Worm (Caenorhabditis elegans) whole organism, L2 larva: ENCODE results near the gene slc-25A10.

ENCODE experiments used
- C34F6.9 ChIP-seq: fragments of 150-350 bp; optimal IDR thresholded peaks from 2 replicates; lab custom pipeline; 2014; ENCODE audit warnings: missing biosample characterization, missing genetic modification characterization
- F13H6.1 ChIP-seq: sonication (generic microtip); optimal IDR thresholded peaks from 2 replicates; lab custom pipeline; 2016; ENCODE audit warnings: missing genetic modification characterization, missing compliant biosample characterization
- R02D3.7 ChIP-seq: fragments of 150-350 bp; optimal IDR thresholded peaks from 2 replicates; lab custom pipeline; 2014; ENCODE audit warnings: missing biosample characterization, missing genetic modification characterization
- Y55F3AM.14 ChIP-seq: fragments of 200-800 bp; sonication (Bioruptor generic); optimal IDR thresholded peaks from 2 replicates; lab custom pipeline; 2018; ENCODE audit warnings: mild to moderate bottlenecking, missing genetic modification characterization, missing compliant biosample characterization
- ZK546.5 ChIP-seq: sonication (generic microtip); optimal IDR thresholded peaks from 2 replicates; lab custom pipeline; 2017; ENCODE audit warnings: missing biosample characterization, missing genetic modification characterization
- aly-2 ChIP-seq: fragments of 150-350 bp; optimal IDR thresholded peaks from 2 replicates; lab custom pipeline; 2014; ENCODE audit warnings: missing biosample characterization, missing genetic modification characterization
- ama-1 ChIP-seq: fragments of 150-350 bp; optimal IDR thresholded peaks from 2 replicates; lab custom pipeline; 2018; ENCODE audit warnings: inconsistent platforms
- blmp-1 ChIP-seq: sonication (generic microtip); optimal IDR thresholded peaks from 2 replicates; lab custom pipeline; 2017; ENCODE audit warnings: missing genetic modification characterization, mild to moderate bottlenecking, missing compliant biosample characterization, antibody characterized with exemption, moderate library complexity; ENCODE audit not compliant: insufficient read depth
- ceh-16 ChIP-seq: fragments of 150-350 bp; optimal IDR thresholded peaks from 2 replicates; lab custom pipeline; 2014; ENCODE audit warnings: missing biosample characterization, missing genetic modification characterization
- ceh-82 ChIP-seq: fragments of 150-350 bp; optimal IDR thresholded peaks from 2 replicates; lab custom pipeline; 2014; ENCODE audit warnings: missing biosample characterization, missing genetic modification characterization
- crh-2 ChIP-seq: sonication (generic microtip); optimal IDR thresholded peaks from 2 replicates; lab custom pipeline; 2017; ENCODE audit warnings: missing biosample characterization, missing genetic modification characterization
- egl-27 ChIP-seq: sonication (generic microtip); optimal IDR thresholded peaks from 3 replicates; lab custom pipeline; 2017; ENCODE audit warnings: missing biosample characterization, missing genetic modification reagents, missing genetic modification characterization
- elt-1 ChIP-seq: fragments of 150-350 bp; optimal IDR thresholded peaks from 2 replicates; lab custom pipeline; 2014; ENCODE audit warnings: missing biosample characterization, missing genetic modification characterization
- elt-3 ChIP-seq: sonication (generic microtip); optimal IDR thresholded peaks from 2 replicates; lab custom pipeline; 2017; ENCODE audit warnings: missing biosample characterization, missing genetic modification characterization
- fos-1 ChIP-seq: fragments of 150-350 bp; optimal IDR thresholded peaks from 2 replicates; lab custom pipeline; 2014; ENCODE audit warnings: missing biosample characterization, missing genetic modification characterization
- gmeb-1 ChIP-seq: fragments of 150-350 bp; optimal IDR thresholded peaks from 2 replicates; lab custom pipeline; 2014; ENCODE audit warnings: missing biosample characterization, missing genetic modification characterization
- lin-11 ChIP-seq: fragments of 150-350 bp; sonication (generic microtip); optimal IDR thresholded peaks from 2 replicates; lab custom pipeline; 2014; ENCODE audit warnings: missing biosample characterization, missing genetic modification characterization, inconsistent platforms, mixed read lengths
- lin-13 ChIP-seq: fragments of 150-350 bp; optimal IDR thresholded peaks from 2 replicates; lab custom pipeline; 2014; ENCODE audit warnings: missing biosample characterization, missing genetic modification reagents, missing genetic modification characterization
- lin-39 ChIP-seq: fragments of 150-350 bp; optimal IDR thresholded peaks from 2 replicates; lab custom pipeline; 2014; ENCODE audit warnings: missing biosample characterization, missing genetic modification reagents, missing genetic modification characterization
- lsy-2 ChIP-seq, 2 experiments: fragments of 150-350 bp in 1 of 2; sonication (generic microtip) in 1 of 2; optimal IDR thresholded peaks; 2 replicates each; lab custom pipeline; 2014 to 2017; ENCODE audit warnings: missing biosample characterization in 2 of 2, missing genetic modification characterization in 2 of 2
- mab-5 ChIP-seq: fragments of 150-350 bp; optimal IDR thresholded peaks from 2 replicates; lab custom pipeline; 2014; ENCODE audit warnings: missing biosample characterization, missing genetic modification characterization
- mbf-1 ChIP-seq: sonication (generic microtip); optimal IDR thresholded peaks from 2 replicates; lab custom pipeline; 2017; ENCODE audit warnings: missing biosample characterization, missing genetic modification characterization
- mdl-1 ChIP-seq, 2 experiments: fragments of 150-350 bp in 1 of 2; sonication (generic microtip) in 1 of 2; optimal IDR thresholded peaks; 2 replicates each; lab custom pipeline; 2017; ENCODE audit warnings: missing biosample characterization in 2 of 2, missing genetic modification characterization in 2 of 2
- nhr-10 ChIP-seq: sonication (generic microtip); optimal IDR thresholded peaks from 2 replicates; lab custom pipeline; 2017; ENCODE audit warnings: missing biosample characterization, missing genetic modification characterization
- nhr-11 ChIP-seq: fragments of 150-350 bp; optimal IDR thresholded peaks from 2 replicates; lab custom pipeline; 2014; ENCODE audit warnings: missing biosample characterization, missing genetic modification characterization
- nhr-12 ChIP-seq: fragments of 150-350 bp; optimal IDR thresholded peaks from 2 replicates; lab custom pipeline; 2014; ENCODE audit warnings: missing biosample characterization, missing genetic modification characterization
- nhr-129 ChIP-seq: fragments of 150-350 bp; optimal IDR thresholded peaks from 2 replicates; lab custom pipeline; 2014; ENCODE audit warnings: missing biosample characterization, missing genetic modification characterization
- nhr-23 ChIP-seq: fragments of 150-350 bp; optimal IDR thresholded peaks from 2 replicates; lab custom pipeline; 2014; ENCODE audit warnings: missing biosample characterization, missing genetic modification reagents, missing genetic modification characterization
- nhr-237 ChIP-seq: fragments of 150-350 bp; optimal IDR thresholded peaks from 2 replicates; lab custom pipeline; 2014; ENCODE audit warnings: missing biosample characterization, missing genetic modification characterization
- nhr-25 ChIP-seq: fragments of 150-350 bp; sonication (generic microtip); optimal IDR thresholded peaks from 3 replicates; lab custom pipeline; 2014; ENCODE audit warnings: missing biosample characterization, missing genetic modification characterization
- nhr-6 ChIP-seq: fragments of 150-350 bp; optimal IDR thresholded peaks from 2 replicates; lab custom pipeline; 2014; ENCODE audit warnings: missing biosample characterization, missing genetic modification characterization
- nhr-77 ChIP-seq: fragments of 150-350 bp; optimal IDR thresholded peaks from 2 replicates; lab custom pipeline; 2014; ENCODE audit warnings: missing biosample characterization, missing genetic modification characterization
- peb-1 ChIP-seq: fragments of 150-350 bp; optimal IDR thresholded peaks from 2 replicates; lab custom pipeline; 2014; ENCODE audit warnings: missing biosample characterization, missing genetic modification characterization
- sem-4 ChIP-seq: fragments of 150-350 bp; optimal IDR thresholded peaks from 2 replicates; lab custom pipeline; 2014; ENCODE audit warnings: missing biosample characterization, missing genetic modification reagents, missing genetic modification characterization
- skn-1 ChIP-seq: sonication (generic microtip); optimal IDR thresholded peaks from 2 replicates; lab custom pipeline; 2017; ENCODE audit warnings: missing biosample characterization, missing genetic modification characterization
- sma-9 ChIP-seq, 2 experiments: fragments of 150-350 bp in 1 of 2; sonication (generic microtip) in 1 of 2; optimal IDR thresholded peaks; 2 replicates each; lab custom pipeline; 2014 to 2016; ENCODE audit warnings: missing genetic modification characterization in 2 of 2, mild to moderate bottlenecking in 1 of 2, missing biosample characterization in 1 of 2, missing compliant biosample characterization in 1 of 2, missing genetic modification reagents in 1 of 2, moderate library complexity in 1 of 2
- snpc-4 ChIP-seq: fragments of 150-350 bp; optimal IDR thresholded peaks from 2 replicates; lab custom pipeline; 2014; ENCODE audit warnings: missing biosample characterization, missing genetic modification characterization
- unc-39 ChIP-seq: fragments of 150-350 bp; optimal IDR thresholded peaks from 2 replicates; lab custom pipeline; 2014; ENCODE audit warnings: missing biosample characterization, missing genetic modification characterization
- unc-55 ChIP-seq: fragments of 150-350 bp; sonication (generic microtip); optimal IDR thresholded peaks from 3 replicates; lab custom pipeline; 2014; ENCODE audit warnings: missing biosample characterization, missing genetic modification reagents, missing genetic modification characterization
- unc-62 ChIP-seq: fragments of 150-350 bp; optimal IDR thresholded peaks from 2 replicates; lab custom pipeline; 2014; ENCODE audit warnings: missing biosample characterization, missing genetic modification reagents, missing genetic modification characterization
- zag-1 ChIP-seq: fragments of 150-350 bp; optimal IDR thresholded peaks from 2 replicates; lab custom pipeline; 2014; ENCODE audit warnings: missing biosample characterization, missing genetic modification characterization
- ztf-1 ChIP-seq: fragments of 200-800 bp; sonication (Bioruptor generic); conservative IDR thresholded peaks from 2 replicates; pipeline ENCODE4 v1.3.6; 2022; ENCODE audit warnings: missing genetic modification characterization, missing compliant biosample characterization
- ztf-11 ChIP-seq: sonication (generic microtip); optimal IDR thresholded peaks from 2 replicates; lab custom pipeline; 2017; ENCODE audit warnings: missing biosample characterization, missing genetic modification characterization
- ztf-4 ChIP-seq: fragments of 150-350 bp; optimal IDR thresholded peaks from 2 replicates; lab custom pipeline; 2014; ENCODE audit warnings: missing biosample characterization, missing genetic modification characterization

slc-25A10 gene

DNA sequence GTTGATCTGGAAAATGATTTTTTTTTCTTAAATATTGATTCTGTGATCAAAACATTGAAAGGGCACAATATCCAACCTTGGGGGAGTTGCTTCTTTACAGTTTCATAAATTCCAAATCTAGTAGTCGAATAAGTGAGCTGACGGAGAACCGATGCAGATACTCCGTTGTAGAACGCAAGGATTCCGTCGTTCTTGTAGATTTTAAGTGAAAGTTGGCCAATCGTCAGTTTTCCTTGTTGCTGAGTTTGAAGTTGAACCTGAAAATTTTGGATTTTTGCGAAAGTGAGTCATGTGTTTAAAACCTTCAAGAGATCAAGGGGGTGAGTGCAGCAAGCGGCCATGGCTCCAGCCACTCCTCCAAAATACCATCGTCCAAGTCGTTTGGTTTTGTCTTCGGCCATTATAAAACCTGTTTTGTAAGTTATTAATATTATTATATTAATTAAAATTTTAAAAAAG lies at the start of gene slc-25A10:
slc-25A10 (minus strand) TSS at position 409 of the 459 bp plus-strand sequence.
- TF ChIP-seq mbf-1 (tag; lab: Kevin White, UChicago) (no peak), ama-1 (no peak), ztf-1 (no peak), peb-1 (no peak), lin-39 (tag; lab: Kevin White, UChicago) (no peak), Y55F3AM.14 (GFP tag; lab: Kevin White, UChicago) (no peak), nhr-25 (no peak), nhr-129 (tag; lab: Kevin White, UChicago) (no peak), ztf-4 (tag; lab: Kevin White, UChicago) (no peak), lin-11 (tag; lab: Kevin White, UChicago) (no peak), lsy-2 (tag; optimal IDR thresholded peaks at IDR 0.05; lab: Kevin White, UChicago) (no peak), skn-1 (tag; lab: Kevin White, UChicago) (no peak), aly-2 (no peak), gmeb-1 (no peak), zag-1 (no peak), unc-55 (GFP tag; lab: Kevin White, UChicago) (no peak), elt-3 (tag; lab: Kevin White, UChicago) (no peak), elt-1 (tag; lab: Kevin White, UChicago) (no peak), nhr-237 (tag; lab: Kevin White, UChicago) (no peak), egl-27 (tag; lab: Kevin White, UChicago) (no peak)

DNA sequence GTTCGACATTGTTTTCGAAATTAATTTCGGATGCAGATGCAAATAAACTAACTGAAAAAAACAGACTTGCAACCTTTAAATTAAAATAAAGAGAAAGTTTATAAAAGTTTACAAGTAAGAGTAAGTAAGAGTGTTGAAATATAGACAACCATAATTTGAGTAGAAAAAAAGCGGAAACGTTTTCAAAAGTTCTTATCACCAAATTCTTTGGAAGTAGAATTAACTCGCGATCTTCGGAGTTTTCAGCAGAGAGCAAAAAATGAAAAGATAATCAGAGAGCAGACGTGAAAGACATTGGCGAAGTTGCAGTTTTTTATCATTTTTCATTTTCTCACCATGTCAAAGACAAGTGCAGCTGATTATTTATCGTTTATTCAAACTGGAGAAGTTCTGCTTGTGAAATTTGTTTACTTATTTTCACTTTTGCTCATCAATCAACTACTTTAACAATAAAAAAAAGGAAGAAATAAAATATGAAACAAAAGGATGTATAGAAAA lies 36.3 kb upstream of the slc-25A10 start, which contains the start of gene abts-4:
abts-4 (minus strand) TSS at position 51 of the 498 bp plus-strand sequence.
- TF ChIP-seq nhr-23 (tag; lab: Kevin White, UChicago) = no peak
- TF ChIP-seq nhr-237 (tag; lab: Kevin White, UChicago) = no peak
- TF ChIP-seq F13H6.1 (tag; lab: Kevin White, UChicago) = no peak
- TF ChIP-seq sma-9 (GFP tag; optimal IDR thresholded peaks at IDR 0.05; lab: Kevin White, UChicago) = peak; percentile 44
- no peak for TF ChIP-seq sma-9 (tag; optimal IDR thresholded peaks at IDR 0.05; lab: Kevin White, UChicago)
- TF ChIP-seq fos-1 = peak; percentile 39
- TF ChIP-seq, all 48 proteins: peak for 2

DNA sequence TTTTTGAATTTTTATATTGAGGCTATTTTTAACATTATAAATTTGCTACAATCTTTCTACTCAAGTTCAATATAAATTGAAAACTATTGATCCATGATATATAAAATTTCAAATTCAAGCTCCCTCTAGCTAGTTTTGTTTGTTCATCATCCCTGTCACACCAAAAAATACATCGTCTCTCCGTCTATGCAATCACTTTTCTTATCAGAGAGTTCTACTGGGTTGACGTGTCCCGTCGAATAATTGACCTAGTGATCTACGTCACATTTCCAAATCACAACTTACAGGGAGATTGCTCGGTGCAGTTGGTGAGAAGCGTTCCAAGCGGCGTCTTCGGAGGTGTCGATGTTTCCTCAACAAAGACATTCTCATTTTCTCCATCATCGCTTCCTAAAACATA lies 35.7 kb upstream of the slc-25A10 start:
- TF ChIP-seq fos-1 = peak; percentile 61
- no peak for TF ChIP-seq blmp-1
- no peak for TF ChIP-seq sem-4 (tag; lab: Kevin White, UChicago)
- TF ChIP-seq crh-2 (tag; lab: Kevin White, UChicago) = peak; percentile 57
- TF ChIP-seq F13H6.1 (tag; lab: Kevin White, UChicago) = no peak
- TF ChIP-seq sma-9 (GFP tag; optimal IDR thresholded peaks at IDR 0.05; lab: Kevin White, UChicago) = peak; percentile 27
- TF ChIP-seq sma-9 (tag; optimal IDR thresholded peaks at IDR 0.05; lab: Kevin White, UChicago) = no peak
- TF ChIP-seq gmeb-1 = no peak
- TF ChIP-seq snpc-4 (tag; lab: Kevin White, UChicago) = no peak
- no peak for TF ChIP-seq zag-1
- TF ChIP-seq skn-1 (tag; lab: Kevin White, UChicago) = no peak

DNA sequence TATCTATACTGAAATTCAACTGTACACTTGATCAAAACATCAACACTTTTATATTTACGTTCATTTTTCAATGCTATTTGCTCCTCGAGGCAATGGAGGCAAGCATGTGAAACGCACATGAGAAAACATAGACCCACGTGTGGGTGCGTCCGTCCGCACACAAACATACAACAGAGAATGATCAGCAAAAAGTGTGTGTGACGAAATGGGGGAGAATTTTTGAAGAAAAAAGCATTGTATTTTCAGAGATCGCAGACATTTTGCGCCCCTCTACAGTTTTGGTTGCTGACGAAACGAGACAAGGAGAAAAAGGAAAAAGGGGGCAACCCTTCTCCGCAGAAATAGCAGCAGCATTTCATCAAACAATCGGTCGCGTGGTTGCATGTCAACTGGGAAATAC lies 24.7 kb upstream of the slc-25A10 start:
- TF ChIP-seq ceh-16 (tag; lab: Kevin White, UChicago) (peak; percentile 54), gmeb-1 (peak; percentile 74), C34F6.9 (tag; lab: Kevin White, UChicago) (peak; percentile 71), zag-1 (no peak), nhr-6 (peak; percentile 72), elt-3 (tag; lab: Kevin White, UChicago) (no peak), lin-39 (tag; lab: Kevin White, UChicago) (no peak), ama-1 (no peak), blmp-1 (peak; percentile 79), nhr-25 (peak; percentile 96), mdl-1 (tag; optimal IDR thresholded peaks at IDR 0.05; lab: Kevin White, UChicago) (peak; percentile 100), ztf-4 (tag; lab: Kevin White, UChicago) (peak; percentile 24), lin-11 (tag; lab: Kevin White, UChicago) (no peak), nhr-12 (no peak), nhr-11 (tag; lab: Kevin White, UChicago) (no peak), skn-1 (tag; lab: Kevin White, UChicago) (no peak), ztf-11 (tag; lab: Kevin White, UChicago) (no peak), nhr-10 (tag; lab: Kevin White, UChicago) (peak; percentile 73), mab-5 (no peak), unc-39 (tag; lab: Kevin White, UChicago) (no peak), ZK546.5 (tag; lab: Kevin White, UChicago) (no peak), unc-62 (GFP tag; lab: Kevin White, UChicago) (no peak), unc-55 (GFP tag; lab: Kevin White, UChicago) (peak; percentile 61), lsy-2 (tag; optimal IDR thresholded peaks at IDR 0.05; lab: Kevin White, UChicago) (peak in 1 of 2 experiments; percentile 79), ceh-82 (tag; lab: Kevin White, UChicago) (no peak), nhr-77 (tag; lab: Kevin White, UChicago) (peak; percentile 13), ztf-1 (no peak), Y55F3AM.14 (GFP tag; lab: Kevin White, UChicago) (peak; percentile 84), nhr-129 (tag; lab: Kevin White, UChicago) (peak; percentile 96), sma-9 (GFP tag; optimal IDR thresholded peaks at IDR 0.05; lab: Kevin White, UChicago) (peak; percentile 100), sma-9 (tag; optimal IDR thresholded peaks at IDR 0.05; lab: Kevin White, UChicago) (no peak), peb-1 (no peak), nhr-237 (tag; lab: Kevin White, UChicago) (no peak), lin-13 (peak; percentile 33), R02D3.7 (tag; lab: Kevin White, UChicago) (no peak)
